Worm (Caenorhabditis elegans): ENCODE results near the gene nhr-57.

- TF ChIP-seq ceh-9 (tag; optimal IDR thresholded peaks at IDR 0.05) (no peak), pag-3 (tag; optimal IDR thresholded peaks at IDR 0.05; ENCODE audit: borderline replicate concordance) (no peak), pha-2 (tag; optimal IDR thresholded peaks at IDR 0.05) (no peak), ama-1 (optimal IDR thresholded peaks at IDR 0.05) (no peak), nhr-232 (tag; optimal IDR thresholded peaks at IDR 0.05) (no peak), ceh-2 (tag; optimal IDR thresholded peaks at IDR 0.05) (no peak), nfya-1 (tag; optimal IDR thresholded peaks at IDR 0.05) (no peak)
Measured at ce11 chrV:4131471-4131939, at the start of gene nhr-57.
